Fruit fly (Drosophila melanogaster) whole organism, embryonic: ENCODE results near the gene dpr18.

Source experiments
- CG15601 ChIP-seq: fragments of 200-800 bp; sonication (Bioruptor generic); optimal IDR thresholded peaks from 3 replicates; lab custom pipeline; 2019; ENCODE audit warnings: missing biosample characterization, mild to moderate bottlenecking, missing genetic modification characterization, moderate library complexity
- E2f1 ChIP-seq: fragments of 200-800 bp; sonication (Bioruptor generic); IDR thresholded peaks from 2 replicates; pipeline ENCODE4 v1.3.6; 2022; ENCODE audit warnings: missing biosample characterization, missing genetic modification characterization
- al ChIP-seq: fragments of 200-800 bp; sonication (Bioruptor generic); IDR thresholded peaks from 2 replicates; pipeline ENCODE4 v1.3.6; 2022; ENCODE audit warnings: missing biosample characterization, missing genetic modification characterization
- gro ChIP-seq: fragments of 200-800 bp; sonication (Bioruptor generic); optimal IDR thresholded peaks from 2 replicates; lab custom pipeline; 2016; ENCODE audit warnings: missing biosample characterization, missing genetic modification characterization

dm6 chrX:16091431-16091990, 28.0 kb downstream of the dpr18 start, which contains the start of gene Tob:
- TF ChIP-seq CG15601 (tag; lab: Kevin White, UChicago) (no peak), al (GFP tag; lab: Robert Waterston, UW) (no peak), E2f1 (GFP tag; lab: Robert Waterston, UW) (no peak), gro (peak; percentile 40)
